Worm (Caenorhabditis elegans): ENCODE data around the gene C33C12.11.

ce11 chrII:2189357-2189756, 25.7 kb upstream of the C33C12.11 start, which contains the start of gene mtq-2:
- TF ChIP-seq ama-1 (optimal IDR thresholded peaks at IDR 0.05) (no peak), hmg-4 (GFP tag; optimal IDR thresholded peaks at IDR 0.05) (no peak)
